Worm (Caenorhabditis elegans): ENCODE results near the gene slc-28.1.

DNA sequence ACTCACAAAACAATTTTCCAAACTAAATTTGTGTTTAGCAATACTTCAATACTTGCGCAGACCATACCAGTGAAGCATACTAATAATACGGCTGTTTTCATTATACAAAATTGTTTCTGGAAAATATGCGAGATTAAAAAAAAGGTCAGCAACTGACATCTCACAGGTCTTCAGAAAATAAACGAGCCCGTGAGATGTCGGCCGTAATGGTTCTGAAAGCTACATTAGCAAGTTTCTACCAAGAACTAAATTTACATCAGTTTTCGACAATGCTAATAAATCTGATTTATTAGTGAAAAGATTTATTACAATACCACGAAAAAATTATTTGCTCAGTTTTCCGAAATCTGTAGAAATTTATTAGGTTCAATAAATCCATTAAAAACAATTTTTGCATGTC is 13.9 kb downstream of the slc-28.1 start, which contains the start of gene srbc-31:
- no peak for TF ChIP-seq zip-8 (tag; optimal IDR thresholded peaks at IDR 0.05)
- no peak for TF ChIP-seq nhr-76 (tag; optimal IDR thresholded peaks at IDR 0.05)
- no peak for TF ChIP-seq nhr-28 (tag; optimal IDR thresholded peaks at IDR 0.05)
- TF ChIP-seq unc-120 (tag; optimal IDR thresholded peaks at IDR 0.05; ENCODE audit: poor library complexity, severe bottlenecking): no peak
- no peak for TF ChIP-seq elt-1 (tag; optimal IDR thresholded peaks at IDR 0.05; ENCODE audit: borderline replicate concordance, insufficient read depth)
- no peak for TF ChIP-seq unc-62 (GFP tag; optimal IDR thresholded peaks at IDR 0.05)
- no peak for TF ChIP-seq pha-4 (tag; optimal IDR thresholded peaks at IDR 0.05)

Measured in whole organism, mixed stage, embryonic.